Fruit fly (Drosophila melanogaster) whole organism, embryonic: Measurements from ENCODE around the gene TwdlC.

Experiments
- Bdp1 ChIP-seq: fragments of 200-800 bp; sonication (Bioruptor generic); optimal IDR thresholded peaks from 3 replicates; lab custom pipeline; 2016; ENCODE audit warnings: missing biosample characterization, missing genetic modification characterization
- CG11504 ChIP-seq: fragments of 200-800 bp; sonication (Bioruptor generic); optimal IDR thresholded peaks from 3 replicates; lab custom pipeline; 2019; ENCODE audit warnings: missing biosample characterization, mild to moderate bottlenecking, missing genetic modification characterization, moderate library complexity
- CG12104 ChIP-seq: fragments of 200-800 bp; sonication (Bioruptor generic); optimal IDR thresholded peaks from 3 replicates; lab custom pipeline; 2016; ENCODE audit warnings: missing biosample characterization, missing genetic modification characterization
- CG14014 ChIP-seq: fragments of 200-800 bp; sonication (Bioruptor generic); IDR thresholded peaks from 2 replicates; pipeline ENCODE4 v1.3.6; 2022; ENCODE audit warnings: missing biosample characterization, missing genetic modification characterization
- CG15269 ChIP-seq: fragments of 200-800 bp; sonication (Bioruptor generic); optimal IDR thresholded peaks from 2 replicates; lab custom pipeline; 2018; ENCODE audit warnings: missing biosample characterization, mild to moderate bottlenecking, missing genetic modification characterization, moderate library complexity
- CG1647 ChIP-seq: fragments of 200-800 bp; sonication (Bioruptor generic); optimal IDR thresholded peaks from 3 replicates; lab custom pipeline; 2016; ENCODE audit warnings: missing biosample characterization, missing genetic modification characterization
- CG17802 ChIP-seq: fragments of 200-800 bp; sonication (Bioruptor generic); optimal IDR thresholded peaks from 2 replicates; lab custom pipeline; 2018; ENCODE audit warnings: missing biosample characterization, mild to moderate bottlenecking, missing genetic modification characterization, moderate library complexity
- CG1792 ChIP-seq: fragments of 200-800 bp; sonication (Bioruptor generic); optimal IDR thresholded peaks from 2 replicates; lab custom pipeline; 2016; ENCODE audit warnings: missing biosample characterization, missing genetic modification characterization
- CG2129 ChIP-seq: fragments of 200-800 bp; sonication (Bioruptor generic); IDR thresholded peaks from 2 replicates; pipeline ENCODE4 v1.3.6; 2022; ENCODE audit warnings: missing biosample characterization, missing genetic modification characterization; ENCODE audit not compliant: partially characterized antibody
- CG3163 ChIP-seq: fragments of 200-800 bp; sonication (Bioruptor generic); optimal IDR thresholded peaks from 3 replicates; lab custom pipeline; 2016; ENCODE audit warnings: missing biosample characterization, missing genetic modification characterization
- CG3407 ChIP-seq: fragments of 200-800 bp; sonication (Bioruptor generic); optimal IDR thresholded peaks from 2 replicates; lab custom pipeline; 2018; ENCODE audit warnings: missing biosample characterization, mild to moderate bottlenecking, missing genetic modification characterization
- CG34422 ChIP-seq: fragments of 200-800 bp; sonication (Bioruptor generic); IDR thresholded peaks from 3 replicates; pipeline ENCODE4 v1.3.6; 2022; ENCODE audit warnings: missing biosample characterization, missing genetic modification characterization
- CG4404 ChIP-seq: fragments of 200-800 bp; sonication (Bioruptor generic); IDR thresholded peaks from 2 replicates; pipeline ENCODE4 v1.3.6; 2022; ENCODE audit warnings: missing biosample characterization, missing genetic modification characterization
- CG4820 ChIP-seq: fragments of 200-800 bp; sonication (Bioruptor generic); optimal IDR thresholded peaks from 3 replicates; lab custom pipeline; 2016; ENCODE audit warnings: missing biosample characterization, missing genetic modification characterization
- CG8359 ChIP-seq: fragments of 200-800 bp; sonication (Bioruptor generic); optimal IDR thresholded peaks from 2 replicates; lab custom pipeline; 2017; ENCODE audit warnings: missing biosample characterization, mild to moderate bottlenecking, missing genetic modification characterization, borderline replicate concordance
- CG9437 ChIP-seq: fragments of 200-800 bp; sonication (Bioruptor generic); optimal IDR thresholded peaks from 2 replicates; lab custom pipeline; 2018; ENCODE audit warnings: missing biosample characterization, mild to moderate bottlenecking, missing genetic modification characterization
- CTCF ChIP-seq: fragments of 200-800 bp; sonication (Bioruptor generic); optimal IDR thresholded peaks from 2 replicates; lab custom pipeline; 2017; ENCODE audit warnings: missing biosample characterization, mild to moderate bottlenecking, missing genetic modification characterization, moderate library complexity
- CoRest ChIP-seq: fragments of 200-800 bp; sonication (Bioruptor generic); optimal IDR thresholded peaks from 3 replicates; lab custom pipeline; 2018; ENCODE audit warnings: missing biosample characterization, mild to moderate bottlenecking, missing genetic modification characterization, moderate library complexity
- E2f1 ChIP-seq: fragments of 200-800 bp; sonication (Bioruptor generic); IDR thresholded peaks from 2 replicates; pipeline ENCODE4 v1.3.6; 2022; ENCODE audit warnings: missing biosample characterization, missing genetic modification characterization
- HLH3B ChIP-seq: fragments of 200-800 bp; sonication (Bioruptor generic); IDR thresholded peaks from 2 replicates; pipeline ENCODE4 v1.3.6; 2022; ENCODE audit warnings: missing biosample characterization, missing genetic modification characterization
- HLHmδ ChIP-seq: fragments of 200-800 bp; sonication (Bioruptor generic); optimal IDR thresholded peaks from 2 replicates; lab custom pipeline; 2018; ENCODE audit warnings: missing biosample characterization, mild to moderate bottlenecking, missing genetic modification characterization, moderate library complexity
- Hand ChIP-seq: fragments of 200-800 bp; sonication (Bioruptor generic); optimal IDR thresholded peaks from 2 replicates; lab custom pipeline; 2017; ENCODE audit warnings: mild to moderate bottlenecking, missing biosample characterization, missing genetic modification reagents, missing genetic modification characterization
- Kr ChIP-seq: fragments of 200-800 bp; sonication (Bioruptor generic); optimal IDR thresholded peaks from 2 replicates; lab custom pipeline; 2017; ENCODE audit warnings: missing biosample characterization, mild to moderate bottlenecking, missing genetic modification characterization
- NFAT ChIP-seq: fragments of 200-800 bp; sonication (Bioruptor generic); IDR thresholded peaks from 2 replicates; pipeline ENCODE4 v1.3.6; 2022; ENCODE audit warnings: missing biosample characterization, missing genetic modification characterization
- Nf-YC ChIP-seq: fragments of 200-800 bp; optimal IDR thresholded peaks from 3 replicates; lab custom pipeline; 2019; ENCODE audit warnings: missing biosample characterization, mild to moderate bottlenecking, missing genetic modification characterization, moderate library complexity
- Pdp1 ChIP-seq, 2 experiments: fragments of 200-800 bp; sonication (Bioruptor generic); optimal IDR thresholded peaks; 3 replicates each; lab custom pipeline; 2016; ENCODE audit warnings: missing biosample characterization in 2 of 2, missing genetic modification characterization in 2 of 2, mild to moderate bottlenecking in 1 of 2, moderate library complexity in 1 of 2
- al ChIP-seq: fragments of 200-800 bp; sonication (Bioruptor generic); IDR thresholded peaks from 2 replicates; pipeline ENCODE4 v1.3.6; 2022; ENCODE audit warnings: missing biosample characterization, missing genetic modification characterization
- amos ChIP-seq: fragments of 200-800 bp; sonication (Bioruptor generic); IDR thresholded peaks from 2 replicates; pipeline ENCODE4 v1.3.6; 2022; ENCODE audit warnings: missing biosample characterization, missing genetic modification characterization; ENCODE audit not compliant: partially characterized antibody
- ara ChIP-seq: fragments of 200-800 bp; sonication (Bioruptor generic); IDR thresholded peaks from 2 replicates; pipeline ENCODE4 v1.3.6; 2022; ENCODE audit warnings: missing biosample characterization, missing genetic modification characterization
- az2 ChIP-seq: fragments of 200-800 bp; sonication (Bioruptor generic); optimal IDR thresholded peaks from 3 replicates; lab custom pipeline; 2016; ENCODE audit warnings: missing biosample characterization, missing genetic modification characterization
- chm ChIP-seq: fragments of 200-800 bp; sonication (Bioruptor generic); IDR thresholded peaks from 2 replicates; pipeline ENCODE4 v1.3.6; 2022; ENCODE audit warnings: missing biosample characterization, missing genetic modification characterization
- dati ChIP-seq: fragments of 200-800 bp; sonication (Bioruptor generic); IDR thresholded peaks from 2 replicates; pipeline ENCODE4 v1.3.6; 2022; ENCODE audit warnings: missing biosample characterization, missing genetic modification characterization
- dimm ChIP-seq: fragments of 200-800 bp; sonication (Bioruptor generic); IDR thresholded peaks from 2 replicates; pipeline ENCODE4 v1.3.6; 2022; ENCODE audit warnings: missing biosample characterization, missing genetic modification characterization
- disco-r ChIP-seq: fragments of 200-800 bp; sonication (Bioruptor generic); optimal IDR thresholded peaks from 2 replicates; lab custom pipeline; 2016; ENCODE audit warnings: missing biosample characterization, missing genetic modification characterization
- emc ChIP-seq: fragments of 200-800 bp; sonication (Bioruptor generic); optimal IDR thresholded peaks from 2 replicates; lab custom pipeline; 2016; ENCODE audit warnings: missing biosample characterization, missing genetic modification characterization
- fru ChIP-seq: fragments of >200 bp; optimal IDR thresholded peaks from 2 replicates; lab custom pipeline; 2017
- ftz-f1 ChIP-seq: fragments of 200-800 bp; sonication (Bioruptor generic); optimal IDR thresholded peaks from 2 replicates; lab custom pipeline; 2016; ENCODE audit warnings: missing biosample characterization, missing genetic modification characterization
- gcm2 ChIP-seq: fragments of 200-800 bp; sonication (Bioruptor generic); optimal IDR thresholded peaks from 2 replicates; lab custom pipeline; 2016; ENCODE audit warnings: missing biosample characterization, missing genetic modification characterization
- gfzf ChIP-seq: fragments of 200-800 bp; sonication (Bioruptor generic); optimal IDR thresholded peaks from 2 replicates; lab custom pipeline; 2016; ENCODE audit warnings: missing biosample characterization, mild to moderate bottlenecking, missing genetic modification characterization, moderate library complexity
- gsb-n ChIP-seq: fragments of 200-800 bp; sonication (Bioruptor generic); optimal IDR thresholded peaks from 3 replicates; lab custom pipeline; 2018; ENCODE audit warnings: missing biosample characterization, mild to moderate bottlenecking, missing genetic modification characterization
- ham ChIP-seq: fragments of 200-800 bp; sonication (Bioruptor generic); IDR thresholded peaks from 2 replicates; pipeline ENCODE4 v1.3.6; 2022; ENCODE audit warnings: missing biosample characterization, missing genetic modification characterization
- pho ChIP-seq: fragments of 200-800 bp; sonication (Bioruptor generic); optimal IDR thresholded peaks from 2 replicates; lab custom pipeline; 2016; ENCODE audit warnings: missing biosample characterization, missing genetic modification characterization
- pnt ChIP-seq: fragments of 200-800 bp; sonication (Bioruptor generic); optimal IDR thresholded peaks from 3 replicates; lab custom pipeline; 2016; ENCODE audit warnings: missing biosample characterization, missing genetic modification characterization
- sc ChIP-seq, 3 experiments: fragments of >200 bp in 2 of 3; fragments of 200-800 bp in 1 of 3; sonication (Bioruptor generic) in 1 of 3; optimal IDR thresholded peaks; 2 replicates in 2 of 3; 3 replicates in 1 of 3; lab custom pipeline; 2017; ENCODE audit warnings: mild to moderate bottlenecking in 1 of 3, missing biosample characterization in 1 of 3, missing genetic modification characterization in 1 of 3, missing genetic modification reagents in 1 of 3
- ssp ChIP-seq: fragments of 200-800 bp; sonication (Bioruptor generic); IDR thresholded peaks from 2 replicates; pipeline ENCODE4 v1.3.6; 2022; ENCODE audit warnings: missing biosample characterization, missing genetic modification characterization
- tin ChIP-seq: fragments of 200-800 bp; sonication (Bioruptor generic); optimal IDR thresholded peaks from 3 replicates; lab custom pipeline; 2016; ENCODE audit warnings: missing biosample characterization, missing genetic modification characterization
- tio ChIP-seq: fragments of 200-800 bp; sonication (Bioruptor generic); optimal IDR thresholded peaks from 2 replicates; lab custom pipeline; 2017; ENCODE audit warnings: missing biosample characterization, missing genetic modification characterization, inconsistent platforms
- tup ChIP-seq: fragments of 200-800 bp; sonication (Bioruptor generic); optimal IDR thresholded peaks from 2 replicates; lab custom pipeline; 2016; ENCODE audit warnings: missing biosample characterization, mild to moderate bottlenecking, missing genetic modification characterization, moderate library complexity
- usp ChIP-seq: fragments of >200 bp; optimal IDR thresholded peaks from 2 replicates; lab custom pipeline; 2017; ENCODE audit warnings: missing biosample characterization, missing genetic modification characterization
- vvl ChIP-seq: fragments of 200-800 bp; sonication (Bioruptor generic); IDR thresholded peaks from 2 replicates; pipeline ENCODE4 v1.3.6; 2022; ENCODE audit warnings: missing biosample characterization, missing genetic modification characterization
- yki ChIP-seq: fragments of >200 bp; optimal IDR thresholded peaks from 3 replicates; lab custom pipeline; 2018
- zfh2 ChIP-seq: fragments of 200-800 bp; sonication (Bioruptor generic); optimal IDR thresholded peaks from 2 replicates; lab custom pipeline; 2016; ENCODE audit warnings: missing biosample characterization, missing genetic modification characterization

Gene TwdlC

DNA sequence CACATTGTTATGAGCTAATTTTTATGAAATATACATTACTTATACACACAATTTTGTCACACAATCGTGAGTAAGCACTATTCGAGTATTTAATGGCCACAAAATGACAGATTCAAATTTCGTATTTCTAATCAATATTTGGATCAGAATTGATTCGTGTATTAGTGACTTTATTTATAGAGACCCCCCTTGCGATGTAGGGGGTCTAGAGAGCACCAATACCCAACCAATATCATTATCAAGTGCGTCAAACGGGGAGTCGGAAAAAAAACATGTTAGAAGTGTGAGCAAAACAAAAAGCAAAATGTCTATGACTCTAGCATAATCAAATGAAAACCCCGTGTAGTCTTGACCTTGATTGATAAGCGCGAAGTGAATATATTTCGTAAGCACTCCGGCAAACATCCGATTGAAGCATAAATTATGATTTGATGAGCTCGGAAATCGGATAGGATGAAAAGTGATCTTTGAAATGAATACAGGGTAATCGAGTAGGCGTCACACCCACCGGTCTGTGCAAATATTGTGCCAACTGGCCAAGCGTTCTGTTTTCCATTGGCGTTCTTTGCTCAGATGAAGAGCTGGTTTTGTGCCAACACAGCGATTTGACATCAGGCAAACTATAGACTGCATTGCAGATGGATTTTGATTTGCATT lies 42.3 kb upstream of the TwdlC start (continued):
- TF ChIP-seq ham (GFP tag; lab: Robert Waterston, UW) (no peak), pho (no peak), gsb-n (tag; lab: Kevin White, UChicago) (no peak), Kr (no peak), ara (GFP tag; lab: Robert Waterston, UW) (no peak), amos (no peak), sc (optimal IDR thresholded peaks at IDR 0.05; lab: Kevin White, UChicago) (no peak), sc (GFP tag; optimal IDR thresholded peaks at IDR 0.05; lab: Kevin White, UChicago) (no peak), CTCF (no peak), az2 (GFP tag; lab: Kevin White, UChicago) (no peak), CG2129 (GFP tag; lab: Robert Waterston, UW) (no peak), CG9437 (GFP tag; lab: Kevin White, UChicago) (no peak), CG11504 (tag; lab: Kevin White, UChicago) (no peak), HLHmδ (GFP tag; lab: Kevin White, UChicago) (no peak), CG14014 (GFP tag; lab: Robert Waterston, UW) (0 out of 2 replicates have a peak, but pooled peaks have one; percentile 16), CG1792 (peak; percentile 2), ftz-f1 (GFP tag; lab: Kevin White, UChicago) (peak; percentile 65), Pdp1 (GFP tag; optimal IDR thresholded peaks at IDR 0.05; lab: Kevin White, UChicago) (peak; percentile 19 to 67), pnt (GFP tag; lab: Kevin White, UChicago) (no peak), CG1647 (GFP tag; lab: Kevin White, UChicago) (peak; percentile 7), ssp (no peak), fru (lab: Kevin White, UChicago) (no peak), al (GFP tag; lab: Robert Waterston, UW) (no peak), CG17802 (tag; lab: Kevin White, UChicago) (no peak), disco-r (GFP tag; lab: Kevin White, UChicago) (no peak), usp (GFP tag; lab: Kevin White, UChicago) (no peak), dimm (GFP tag; lab: Robert Waterston, UW) (no peak), tin (no peak), CG12104 (peak; percentile 18), Bdp1 (GFP tag; lab: Kevin White, UChicago) (no peak), tio (GFP tag; lab: Kevin White, UChicago) (peak; percentile 26), gfzf (GFP tag; lab: Kevin White, UChicago) (no peak), CG3163 (no peak), yki (lab: Kevin White, UChicago) (no peak), tup (no peak), Nf-YC (tag; lab: Kevin White, UChicago) (no peak), E2f1 (GFP tag; lab: Robert Waterston, UW) (no peak), gcm2 (GFP tag; lab: Kevin White, UChicago) (no peak), Hand (GFP tag; lab: Kevin White, UChicago) (no peak), HLH3B (GFP tag; lab: Robert Waterston, UW) (no peak), zfh2 (peak; percentile 30), CG4404 (GFP tag; lab: Robert Waterston, UW) (no peak), CG4820 (GFP tag; lab: Kevin White, UChicago) (no peak), CoRest (tag; lab: Kevin White, UChicago) (peak; percentile 21), chm (GFP tag; lab: Robert Waterston, UW) (no peak), CG34422 (GFP tag; lab: Robert Waterston, UW) (no peak), dati (GFP tag; lab: Robert Waterston, UW) (no peak), CG3407 (GFP tag; lab: Kevin White, UChicago) (no peak), vvl (peak; percentile 32; the same call in 1 of the 2 replicates), CG8359 (GFP tag; lab: Kevin White, UChicago) (no peak), emc (GFP tag; lab: Kevin White, UChicago) (no peak), CG15269 (tag; lab: Kevin White, UChicago) (no peak), NFAT (GFP tag; lab: Robert Waterston, UW) (no peak)
